Fruit fly (Drosophila melanogaster) whole organism, embryonic: ENCODE measurements around the gene dia.

Source experiments
- Atf3 ChIP-seq: fragments of 200-800 bp; sonication (Bioruptor generic); optimal IDR thresholded peaks from 3 replicates; lab custom pipeline; 2016; ENCODE audit warnings: missing biosample characterization, missing genetic modification characterization
- CG10267 ChIP-seq: fragments of 200-800 bp; sonication (Bioruptor generic); optimal IDR thresholded peaks from 2 replicates; lab custom pipeline; 2018; ENCODE audit warnings: missing biosample characterization, mild to moderate bottlenecking, missing genetic modification characterization, moderate library complexity
- CG11560 ChIP-seq: fragments of 200-800 bp; sonication (Bioruptor generic); IDR thresholded peaks from 3 replicates; pipeline ENCODE4 v1.3.6; 2022; ENCODE audit warnings: missing biosample characterization, missing genetic modification characterization
- CG12659 ChIP-seq: fragments of 200-800 bp; sonication (Bioruptor generic); optimal IDR thresholded peaks from 3 replicates; lab custom pipeline; 2017; ENCODE audit warnings: mild to moderate bottlenecking, missing biosample characterization, missing genetic modification reagents, missing genetic modification characterization
- CG13123 ChIP-seq: fragments of 200-800 bp; sonication (Bioruptor generic); optimal IDR thresholded peaks from 2 replicates; lab custom pipeline; 2016; ENCODE audit warnings: missing biosample characterization, missing genetic modification characterization
- CG15011 ChIP-seq: fragments of 200-800 bp; sonication (Bioruptor generic); optimal IDR thresholded peaks from 3 replicates; lab custom pipeline; 2018; ENCODE audit warnings: missing biosample characterization, mild to moderate bottlenecking, missing genetic modification characterization
- CG16779 ChIP-seq: fragments of 200-800 bp; sonication (Bioruptor generic); IDR thresholded peaks from 2 replicates; pipeline ENCODE4 v1.3.6; 2022; ENCODE audit warnings: missing biosample characterization, missing genetic modification characterization
- CG18619 ChIP-seq: fragments of 200-800 bp; sonication (Bioruptor generic); optimal IDR thresholded peaks from 3 replicates; lab custom pipeline; 2017; ENCODE audit warnings: missing biosample characterization, mild to moderate bottlenecking, missing genetic modification characterization
- CG30431 ChIP-seq: fragments of 200-800 bp; sonication (Bioruptor generic); optimal IDR thresholded peaks from 2 replicates; lab custom pipeline; 2017; ENCODE audit warnings: missing biosample characterization, missing genetic modification characterization
- CG4730 ChIP-seq: fragments of 200-800 bp; sonication (Bioruptor generic); IDR thresholded peaks from 2 replicates; pipeline ENCODE4 v1.3.6; 2022; ENCODE audit warnings: missing biosample characterization, missing genetic modification characterization
- CG6765 ChIP-seq: fragments of 200-800 bp; sonication (Bioruptor generic); optimal IDR thresholded peaks from 3 replicates; lab custom pipeline; 2017; ENCODE audit warnings: missing biosample characterization, mild to moderate bottlenecking, missing genetic modification characterization
- CG6791 ChIP-seq: fragments of 200-800 bp; sonication (Bioruptor generic); IDR thresholded peaks from 3 replicates; pipeline ENCODE4 v1.3.6; 2022; ENCODE audit warnings: missing biosample characterization, missing genetic modification characterization; ENCODE audit not compliant: partially characterized antibody
- CG7372 ChIP-seq: fragments of 200-800 bp; sonication (Bioruptor generic); IDR thresholded peaks from 2 replicates; pipeline ENCODE4 v1.3.6; 2022; ENCODE audit warnings: missing biosample characterization, missing genetic modification characterization
- CG7745 ChIP-seq: fragments of 200-800 bp; sonication (Bioruptor generic); optimal IDR thresholded peaks from 2 replicates; lab custom pipeline; 2018; ENCODE audit warnings: missing biosample characterization, mild to moderate bottlenecking, missing genetic modification characterization, moderate library complexity
- CG7786 ChIP-seq: fragments of 200-800 bp; sonication (Bioruptor generic); optimal IDR thresholded peaks from 2 replicates; lab custom pipeline; 2016; ENCODE audit warnings: missing biosample characterization, missing genetic modification characterization
- CG7839 ChIP-seq: fragments of 200-800 bp; sonication (Bioruptor generic); optimal IDR thresholded peaks from 3 replicates; lab custom pipeline; 2018; ENCODE audit warnings: missing biosample characterization, mild to moderate bottlenecking, missing genetic modification characterization, moderate library complexity
- CG8388 ChIP-seq: fragments of 200-800 bp; sonication (Bioruptor generic); optimal IDR thresholded peaks from 2 replicates; lab custom pipeline; 2019; ENCODE audit warnings: missing biosample characterization, mild to moderate bottlenecking, missing genetic modification characterization, moderate library complexity
- CG8478 ChIP-seq: fragments of >200 bp; optimal IDR thresholded peaks from 2 replicates; lab custom pipeline; 2018
- CG9609 ChIP-seq: fragments of 200-800 bp; sonication (Bioruptor generic); optimal IDR thresholded peaks from 3 replicates; lab custom pipeline; 2016; ENCODE audit warnings: missing biosample characterization, missing genetic modification characterization
- D ChIP-seq, 2 experiments: fragments of 200-800 bp in 1 of 2; fragments of >200 bp in 1 of 2; sonication (Bioruptor generic) in 1 of 2; optimal IDR thresholded peaks; 2 replicates in 1 of 2; 3 replicates in 1 of 2; lab custom pipeline; 2017; ENCODE audit warnings: mild to moderate bottlenecking in 1 of 2, missing biosample characterization in 1 of 2, missing genetic modification characterization in 1 of 2, missing genetic modification reagents in 1 of 2
- H15 ChIP-seq: fragments of 200-800 bp; sonication (Bioruptor generic); IDR thresholded peaks from 3 replicates; pipeline ENCODE4 v1.3.6; 2022; ENCODE audit warnings: missing biosample characterization, missing genetic modification characterization
- HHEX ChIP-seq: fragments of 200-800 bp; sonication (Bioruptor generic); optimal IDR thresholded peaks from 3 replicates; lab custom pipeline; 2017; ENCODE audit warnings: missing biosample characterization, mild to moderate bottlenecking, missing genetic modification characterization, missing genetic modification reagents
- HmgZ ChIP-seq: fragments of 200-800 bp; sonication (Bioruptor generic); optimal IDR thresholded peaks from 2 replicates; lab custom pipeline; 2018; ENCODE audit warnings: missing biosample characterization, mild to moderate bottlenecking, missing genetic modification characterization
- Mad ChIP-seq: fragments of 200-800 bp; sonication (Bioruptor generic); optimal IDR thresholded peaks from 2 replicates; lab custom pipeline; 2016; ENCODE audit warnings: missing biosample characterization, missing genetic modification characterization
- Mrtf ChIP-seq: fragments of 200-800 bp; sonication (Bioruptor generic); IDR thresholded peaks from 3 replicates; pipeline ENCODE4 v1.3.6; 2022; ENCODE audit warnings: missing biosample characterization, missing genetic modification characterization
- Poxn ChIP-seq: fragments of 200-800 bp; sonication (Bioruptor generic); IDR thresholded peaks from 2 replicates; pipeline ENCODE4 v1.3.6; 2022; ENCODE audit warnings: missing biosample characterization, missing genetic modification characterization
- Scr ChIP-seq: fragments of 200-800 bp; sonication (Bioruptor generic); IDR thresholded peaks from 2 replicates; pipeline ENCODE4 v1.3.6; 2022; ENCODE audit warnings: missing biosample characterization, missing genetic modification characterization; ENCODE audit not compliant: partially characterized antibody
- ac ChIP-seq: fragments of 200-800 bp; sonication (Bioruptor generic); optimal IDR thresholded peaks from 3 replicates; lab custom pipeline; 2017; ENCODE audit warnings: missing biosample characterization, mild to moderate bottlenecking, missing genetic modification characterization
- bigmax ChIP-seq: fragments of 200-800 bp; sonication (Bioruptor generic); optimal IDR thresholded peaks from 2 replicates; lab custom pipeline; 2018; ENCODE audit warnings: missing biosample characterization, mild to moderate bottlenecking, missing genetic modification characterization
- bowl ChIP-seq: fragments of 200-800 bp; sonication (Bioruptor generic); IDR thresholded peaks from 2 replicates; pipeline ENCODE4 v1.3.6; 2022; ENCODE audit warnings: missing biosample characterization, missing genetic modification characterization
- cg ChIP-seq: fragments of 200-800 bp; sonication (Bioruptor generic); optimal IDR thresholded peaks from 3 replicates; lab custom pipeline; 2019; ENCODE audit warnings: missing biosample characterization, mild to moderate bottlenecking, missing genetic modification characterization, moderate library complexity
- crol ChIP-seq: fragments of 200-800 bp; sonication (Bioruptor generic); IDR thresholded peaks from 2 replicates; pipeline ENCODE4 v1.3.6; 2022; ENCODE audit warnings: missing biosample characterization, missing genetic modification characterization
- dmrt11E ChIP-seq: fragments of 200-800 bp; sonication (Bioruptor generic); optimal IDR thresholded peaks from 3 replicates; lab custom pipeline; 2018; ENCODE audit warnings: missing biosample characterization, mild to moderate bottlenecking, missing genetic modification characterization, moderate library complexity
- dysf ChIP-seq: fragments of 200-800 bp; sonication (Bioruptor generic); IDR thresholded peaks from 3 replicates; pipeline ENCODE4 v1.3.6; 2022; ENCODE audit warnings: missing biosample characterization, missing genetic modification characterization
- eyg ChIP-seq: fragments of 200-800 bp; sonication (Bioruptor generic); optimal IDR thresholded peaks from 3 replicates; lab custom pipeline; 2016; ENCODE audit warnings: missing biosample characterization, missing genetic modification characterization
- gro ChIP-seq: fragments of 200-800 bp; sonication (Bioruptor generic); optimal IDR thresholded peaks from 2 replicates; lab custom pipeline; 2016; ENCODE audit warnings: missing biosample characterization, missing genetic modification characterization
- inv ChIP-seq: fragments of 200-800 bp; sonication (Bioruptor generic); IDR thresholded peaks from 2 replicates; pipeline ENCODE4 v1.3.6; 2022; ENCODE audit warnings: missing biosample characterization, missing genetic modification characterization; ENCODE audit not compliant: partially characterized antibody
- klu ChIP-seq: fragments of 200-800 bp; sonication (Bioruptor generic); IDR thresholded peaks from 2 replicates; pipeline ENCODE4 v1.3.6; 2022; ENCODE audit warnings: missing biosample characterization, missing genetic modification characterization
- lbe ChIP-seq: fragments of 200-800 bp; sonication (Bioruptor generic); optimal IDR thresholded peaks from 2 replicates; lab custom pipeline; 2016; ENCODE audit warnings: missing biosample characterization, mild to moderate bottlenecking, missing genetic modification characterization
- odd ChIP-seq: fragments of 200-800 bp; sonication (Bioruptor generic); optimal IDR thresholded peaks from 2 replicates; lab custom pipeline; 2017; ENCODE audit warnings: missing biosample characterization, mild to moderate bottlenecking, missing genetic modification characterization
- otp ChIP-seq: fragments of 200-800 bp; sonication (Bioruptor generic); IDR thresholded peaks from 3 replicates; pipeline ENCODE4, ENCODE4 v1.3.6; 2022; ENCODE audit warnings: missing biosample characterization, missing genetic modification characterization
- pfk ChIP-seq: fragments of 200-800 bp; sonication (Bioruptor generic); optimal IDR thresholded peaks from 2 replicates; lab custom pipeline; 2018; ENCODE audit warnings: missing biosample characterization, mild to moderate bottlenecking, missing genetic modification characterization, moderate library complexity
- phol ChIP-seq: fragments of 200-800 bp; sonication (Bioruptor generic); optimal IDR thresholded peaks from 3 replicates; lab custom pipeline; 2018; ENCODE audit warnings: missing biosample characterization, mild to moderate bottlenecking, missing genetic modification characterization, moderate library complexity
- pros ChIP-seq: fragments of 200-800 bp; sonication (Bioruptor generic); optimal IDR thresholded peaks from 3 replicates; lab custom pipeline; 2019; ENCODE audit warnings: missing biosample characterization, mild to moderate bottlenecking, missing genetic modification characterization, moderate library complexity
- psq ChIP-seq: fragments of 200-800 bp; sonication (Bioruptor generic); optimal IDR thresholded peaks from 2 replicates; lab custom pipeline; 2017; ENCODE audit warnings: missing biosample characterization, missing genetic modification characterization
- sna ChIP-seq: fragments of 200-800 bp; sonication (Bioruptor generic); IDR thresholded peaks from 2 replicates; pipeline ENCODE4 v1.3.6; 2022; ENCODE audit warnings: missing biosample characterization, missing genetic modification characterization; ENCODE audit not compliant: partially characterized antibody
- stc ChIP-seq: fragments of 200-800 bp; sonication (Bioruptor generic); IDR thresholded peaks from 2 replicates; pipeline ENCODE4 v1.3.6; 2022; ENCODE audit warnings: missing biosample characterization, missing genetic modification characterization
- sug ChIP-seq: fragments of 200-800 bp; optimal IDR thresholded peaks from 2 replicates; lab custom pipeline; 2019; ENCODE audit warnings: missing biosample characterization, mild to moderate bottlenecking, missing genetic modification characterization, moderate library complexity
- tna ChIP-seq: fragments of 200-800 bp; sonication (Bioruptor generic); IDR thresholded peaks from 2 replicates; pipeline ENCODE4 v1.3.6; 2022; ENCODE audit warnings: missing biosample characterization, missing genetic modification characterization; ENCODE audit not compliant: partially characterized antibody
- tup ChIP-seq: fragments of 200-800 bp; sonication (Bioruptor generic); optimal IDR thresholded peaks from 2 replicates; lab custom pipeline; 2016; ENCODE audit warnings: missing biosample characterization, mild to moderate bottlenecking, missing genetic modification characterization, moderate library complexity

Gene dia

DNA sequence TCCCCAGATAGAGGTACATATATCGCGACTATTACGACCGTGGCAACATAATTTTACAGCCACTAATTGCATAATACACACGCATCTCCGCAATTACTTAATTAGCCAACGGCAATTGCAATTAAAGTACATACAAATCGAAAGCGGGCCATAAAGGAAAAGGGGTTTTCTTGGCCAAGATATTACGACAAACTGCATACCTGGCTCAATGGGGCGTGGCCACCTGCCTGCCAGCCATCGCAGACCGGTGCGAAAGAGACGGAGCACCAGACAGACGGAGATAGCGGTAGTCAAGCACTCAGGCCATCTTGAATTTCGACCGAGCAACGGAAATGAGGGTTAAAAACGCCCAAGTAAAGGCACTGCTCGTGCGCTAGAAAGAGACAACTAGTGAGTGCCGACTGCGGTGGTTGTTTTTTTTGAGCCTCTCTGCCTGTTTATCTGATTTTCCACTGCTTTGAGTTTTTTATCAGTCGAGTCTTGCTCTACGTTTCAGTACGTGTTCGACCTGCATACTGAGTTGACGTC lies 12.4 kb downstream of the dia start, which contains the start of gene cad (continued):
- TF ChIP-seq tna (GFP tag; lab: Robert Waterston, UW) (0 out of 2 replicates have a peak, but pooled peaks have one; percentile 27), CG18619 (GFP tag; lab: Kevin White, UChicago) (no peak), inv (no peak), tup (no peak), sna (no peak), Atf3 (GFP tag; lab: Kevin White, UChicago) (no peak), CG9609 (GFP tag; lab: Kevin White, UChicago) (no peak), Poxn (GFP tag; lab: Robert Waterston, UW) (no peak), otp (GFP tag; lab: Robert Waterston, UW) (peak; percentile 58; the same call in 2 of the 3 replicates), odd (GFP tag; lab: Kevin White, UChicago) (no peak), dysf (GFP tag; lab: Robert Waterston, UW) (no peak), sug (tag; lab: Kevin White, UChicago) (peak; percentile 25), HmgZ (peak; percentile 61), cg (peak; percentile 15), H15 (no peak), bigmax (GFP tag; lab: Kevin White, UChicago) (peak; percentile 45), lbe (GFP tag; lab: Kevin White, UChicago) (peak; percentile 13), CG15011 (GFP tag; lab: Kevin White, UChicago) (no peak), CG4730 (GFP tag; lab: Robert Waterston, UW) (no peak), D (optimal IDR thresholded peaks at IDR 0.05; lab: Kevin White, UChicago) (peak; percentile 42), D (GFP tag; optimal IDR thresholded peaks at IDR 0.05; lab: Kevin White, UChicago) (peak; percentile 7), stc (GFP tag; lab: Robert Waterston, UW) (peak; percentile 58), CG8388 (GFP tag; lab: Kevin White, UChicago) (peak; percentile 2), CG7786 (no peak), klu (GFP tag; lab: Robert Waterston, UW) (no peak), CG12659 (GFP tag; lab: Kevin White, UChicago) (peak; percentile 7), Mad (GFP tag; lab: Kevin White, UChicago) (no peak), pros (GFP tag; lab: Kevin White, UChicago) (peak; percentile 25), CG7372 (GFP tag; lab: Robert Waterston, UW) (no peak), CG30431 (GFP tag; lab: Kevin White, UChicago) (no peak), CG7745 (tag; lab: Kevin White, UChicago) (no peak), CG6791 (GFP tag; lab: Robert Waterston, UW) (peak; percentile 48; the same call in 2 of the 3 replicates), HHEX (GFP tag; lab: Kevin White, UChicago) (peak; percentile 15), CG8478 (lab: Kevin White, UChicago) (peak; percentile 95), CG16779 (GFP tag; lab: Robert Waterston, UW) (no peak), bowl (no peak), pfk (GFP tag; lab: Kevin White, UChicago) (peak; percentile 18), dmrt11E (tag; lab: Kevin White, UChicago) (no peak), CG13123 (GFP tag; lab: Kevin White, UChicago) (no peak), eyg (GFP tag; lab: Kevin White, UChicago) (no peak), CG7839 (tag; lab: Kevin White, UChicago) (no peak), phol (peak; percentile 96), ac (GFP tag; lab: Kevin White, UChicago) (no peak), gro (GFP tag; lab: Kevin White, UChicago) (peak; percentile 35), Scr (GFP tag; lab: Robert Waterston, UW) (peak; percentile 41; the same call in 1 of the 2 replicates), psq (peak; percentile 31), Mrtf (no peak), crol (0 out of 2 replicates have a peak, but pooled peaks have one; percentile 39), CG10267 (tag; lab: Kevin White, UChicago) (peak; percentile 6), CG11560 (tag; lab: Robert Waterston, UW) (no peak), CG6765 (GFP tag; lab: Kevin White, UChicago) (peak; percentile 39)
